Worm (Caenorhabditis elegans): ENCODE measurements around the gene ccch-3.

ccch-3 gene

ce11 chrV:12697364-12697901 lies 37.9 kb upstream of the ccch-3 start, which contains the start of gene istr-1:
TSS of gene istr-1 (plus strand) at chrV:12697858.
- TF ChIP-seq ztf-18 (tag; optimal IDR thresholded peaks at IDR 0.05) (no peak), Y67H2A.10 (GFP tag; conservative IDR thresholded peaks at IDR 0.05) (no peak), attf-5 (GFP tag; optimal IDR thresholded peaks at IDR 0.05) (peak; percentile 44), mcd-1 (GFP tag; IDR thresholded peaks at IDR 0.05) (0 out of 2 replicates have a peak, but pooled peaks have one; percentile 29), sea-2 (GFP tag; IDR thresholded peaks at IDR 0.05) (no peak), cebp-1 (GFP tag; IDR thresholded peaks at IDR 0.05) (peak; percentile 92), cebp-1 (tag; optimal IDR thresholded peaks at IDR 0.05) (peak; percentile 98), zim-3 (tag; optimal IDR thresholded peaks at IDR 0.05) (no peak), nhr-80 (tag; optimal IDR thresholded peaks at IDR 0.05) (peak; percentile 23), aptf-2 (GFP tag; conservative IDR thresholded peaks at IDR 0.05) (no peak)

ce11 chrV:12696790-12697189 lies 37.3 kb upstream of the ccch-3 start:
- no peak for TF ChIP-seq hlh-12 (tag; optimal IDR thresholded peaks at IDR 0.05)
- no peak for TF ChIP-seq bed-2 (GFP tag; IDR thresholded peaks at IDR 0.05)
- peak; percentile 75 for TF ChIP-seq xnd-1 (tag; optimal IDR thresholded peaks at IDR 0.05)
- TF ChIP-seq ceh-91 (GFP tag; IDR thresholded peaks at IDR 0.05) = peak; percentile 35; the same call in 1 of the 2 replicates
- peak; percentile 87 for TF ChIP-seq madf-6 (GFP tag; IDR thresholded peaks at IDR 0.05)
- peak; percentile 18 for TF ChIP-seq snpc-1.3 (tag; optimal IDR thresholded peaks at IDR 0.05; ENCODE audit: insufficient read depth)
- TF ChIP-seq F33H1.4 (GFP tag; IDR thresholded peaks at IDR 0.05) = peak; percentile 91
- peak; percentile 93 for TF ChIP-seq lsl-1 (GFP tag; optimal IDR thresholded peaks at IDR 0.05)
- no peak for TF ChIP-seq let-607 (tag; optimal IDR thresholded peaks at IDR 0.05)
- no peak for TF ChIP-seq nfya-1 (tag; optimal IDR thresholded peaks at IDR 0.05; ENCODE audit: borderline replicate concordance, insufficient read depth)
- TF ChIP-seq D2030.7 (GFP tag; IDR thresholded peaks at IDR 0.05) = peak; percentile 70
- TF ChIP-seq nfyb-1 (GFP tag; IDR thresholded peaks at IDR 0.05) = no peak
- peak; percentile 63 for TF ChIP-seq madf-8 (GFP tag; conservative IDR thresholded peaks at IDR 0.05)
- TF ChIP-seq T07F8.4 (tag; optimal IDR thresholded peaks at IDR 0.05) = no peak
- no peak for TF ChIP-seq B0261.1 (tag; optimal IDR thresholded peaks at IDR 0.05)
- peak; percentile 0 for TF ChIP-seq snpc-3.4 (tag; optimal IDR thresholded peaks at IDR 0.05)
- TF ChIP-seq dox-1 (GFP tag; IDR thresholded peaks at IDR 0.05) = peak; percentile 40; the same call in 1 of the 2 replicates

ce11 chrV:12695968-12696367 lies 36.5 kb upstream of the ccch-3 start, which contains the start of gene K10C8.4:
TSS of gene K10C8.4 (plus strand) at chrV:12696268.
- TF ChIP-seq F57A8.1 (GFP tag; optimal IDR thresholded peaks at IDR 0.05) (no peak), B0336.3 (GFP tag; IDR thresholded peaks at IDR 0.05) (no peak), T07F8.4 (tag; optimal IDR thresholded peaks at IDR 0.05) (no peak), rec-8 (tag; optimal IDR thresholded peaks at IDR 0.05) (no peak)

ce11 chrV:12695155-12695554 lies 35.7 kb upstream of the ccch-3 start, which contains the start of gene parn-1:
TSS of gene parn-1 (minus strand) at chrV:12695255.
- no peak for TF ChIP-seq Y53G8AR.9 (GFP tag; conservative IDR thresholded peaks at IDR 0.05)
- no peak for TF ChIP-seq ztf-28 (GFP tag; IDR thresholded peaks at IDR 0.05)
- no peak for TF ChIP-seq F55B11.4 (tag; optimal IDR thresholded peaks at IDR 0.05; ENCODE audit: borderline replicate concordance, insufficient read depth)
- TF ChIP-seq ztf-22 (GFP tag; optimal IDR thresholded peaks at IDR 0.05) = no peak
- TF ChIP-seq mcd-1 (GFP tag; IDR thresholded peaks at IDR 0.05) = no peak
- TF ChIP-seq tbx-9 (tag; optimal IDR thresholded peaks at IDR 0.05; ENCODE audit: borderline replicate concordance) = no peak
- no peak for TF ChIP-seq ekl-4 (GFP tag; IDR thresholded peaks at IDR 0.05)
- TF ChIP-seq F39B2.1 (GFP tag; IDR thresholded peaks at IDR 0.05) = no peak
- no peak for TF ChIP-seq somi-1 (GFP tag; optimal IDR thresholded peaks at IDR 0.05)
- TF ChIP-seq Y56A3A.18 (GFP tag; IDR thresholded peaks at IDR 0.05) = no peak
- TF ChIP-seq hrde-1 (tag; optimal IDR thresholded peaks at IDR 0.05; ENCODE audit: borderline replicate concordance) = no peak
- no peak for TF ChIP-seq let-526 (GFP tag; IDR thresholded peaks at IDR 0.05)
- TF ChIP-seq madf-6 (GFP tag; IDR thresholded peaks at IDR 0.05) = no peak
- no peak for TF ChIP-seq ceh-79 (tag; optimal IDR thresholded peaks at IDR 0.05)
- no peak for TF ChIP-seq Y79H2A.3 (GFP tag; conservative IDR thresholded peaks at IDR 0.05)
- no peak for TF ChIP-seq hlh-26 (GFP tag; conservative IDR thresholded peaks at IDR 0.05)
